Fruit fly (Drosophila melanogaster) whole organism, embryonic: ENCODE measurements around the gene CG42673.
A peak's percentile ranks its signal among the peaks of the same experiment; 100 is the strongest.

ENCODE experiments used
- Blimp-1 ChIP-seq: fragments of 200-800 bp; sonication (Bioruptor generic); optimal IDR thresholded peaks from 3 replicates; lab custom pipeline; 2018; ENCODE audit warnings: missing biosample characterization, missing genetic modification characterization, mild to moderate bottlenecking, moderate library complexity, missing genetic modification reagents
- CG10321 ChIP-seq: fragments of 200-800 bp; sonication (Bioruptor generic); IDR thresholded peaks from 2 replicates; pipeline ENCODE4 v1.3.6; 2022; ENCODE audit warnings: missing biosample characterization, missing genetic modification characterization
- CG1233 ChIP-seq: fragments of 200-800 bp; sonication (Bioruptor generic); optimal IDR thresholded peaks from 4 replicates; lab custom pipeline; 2018; ENCODE audit warnings: missing biosample characterization, mild to moderate bottlenecking, missing genetic modification characterization
- CG12769 ChIP-seq: fragments of 200-800 bp; sonication (Bioruptor generic); optimal IDR thresholded peaks from 2 replicates; lab custom pipeline; 2019; ENCODE audit warnings: missing biosample characterization, mild to moderate bottlenecking, missing genetic modification characterization, moderate library complexity
- CG17361 ChIP-seq: fragments of 200-800 bp; sonication (Bioruptor generic); IDR thresholded peaks from 3 replicates; pipeline ENCODE4 v1.3.6; 2022; ENCODE audit warnings: missing biosample characterization, missing genetic modification characterization
- CG18262 ChIP-seq: fragments of 200-800 bp; optimal IDR thresholded peaks from 3 replicates; lab custom pipeline; 2019; ENCODE audit warnings: missing biosample characterization, mild to moderate bottlenecking, missing genetic modification characterization, moderate library complexity
- CG1832 ChIP-seq: fragments of 200-800 bp; sonication (Bioruptor generic); optimal IDR thresholded peaks from 2 replicates; lab custom pipeline; 2017; ENCODE audit warnings: missing biosample characterization, mild to moderate bottlenecking, missing genetic modification characterization, inconsistent platforms
- CG2712 ChIP-seq: fragments of 200-800 bp; optimal IDR thresholded peaks from 3 replicates; lab custom pipeline; 2019; ENCODE audit warnings: missing biosample characterization, mild to moderate bottlenecking, missing genetic modification characterization, moderate library complexity
- CG2889 ChIP-seq: fragments of 200-800 bp; sonication (Bioruptor generic); IDR thresholded peaks from 3 replicates; pipeline ENCODE4 v1.3.6; 2022; ENCODE audit warnings: missing biosample characterization, missing genetic modification characterization
- CG3163 ChIP-seq: fragments of 200-800 bp; sonication (Bioruptor generic); optimal IDR thresholded peaks from 3 replicates; lab custom pipeline; 2016; ENCODE audit warnings: missing biosample characterization, missing genetic modification characterization
- CG32772 ChIP-seq: fragments of 200-800 bp; sonication (Bioruptor generic); IDR thresholded peaks from 2 replicates; pipeline ENCODE4 v1.3.6; 2022; ENCODE audit warnings: missing biosample characterization, missing genetic modification characterization
- CG7357 ChIP-seq: fragments of 200-800 bp; sonication (Bioruptor generic); IDR thresholded peaks from 3 replicates; pipeline ENCODE4 v1.3.6; 2022; ENCODE audit warnings: missing biosample characterization, missing genetic modification characterization
- CG7786 ChIP-seq: fragments of 200-800 bp; sonication (Bioruptor generic); optimal IDR thresholded peaks from 2 replicates; lab custom pipeline; 2016; ENCODE audit warnings: missing biosample characterization, missing genetic modification characterization
- CG7839 ChIP-seq: fragments of 200-800 bp; sonication (Bioruptor generic); optimal IDR thresholded peaks from 3 replicates; lab custom pipeline; 2018; ENCODE audit warnings: missing biosample characterization, mild to moderate bottlenecking, missing genetic modification characterization, moderate library complexity
- Deaf1 ChIP-seq: fragments of 200-800 bp; optimal IDR thresholded peaks from 3 replicates; lab custom pipeline; 2019; ENCODE audit warnings: missing biosample characterization, mild to moderate bottlenecking, missing genetic modification characterization, moderate library complexity
- Drgx ChIP-seq: fragments of 200-800 bp; sonication (Bioruptor generic); IDR thresholded peaks from 2 replicates; pipeline ENCODE4 v1.3.6; 2022; ENCODE audit warnings: missing biosample characterization, missing genetic modification characterization
- ERR ChIP-seq: fragments of 200-800 bp; sonication (Bioruptor generic); optimal IDR thresholded peaks from 2 replicates; lab custom pipeline; 2016; ENCODE audit warnings: missing biosample characterization, missing genetic modification characterization
- Ets65A ChIP-seq: fragments of 200-800 bp; sonication (Bioruptor generic); peaks from one replicate; lab custom pipeline; 2016; ENCODE audit warnings: missing biosample characterization, missing genetic modification characterization
- HLHmδ ChIP-seq: fragments of 200-800 bp; sonication (Bioruptor generic); optimal IDR thresholded peaks from 2 replicates; lab custom pipeline; 2018; ENCODE audit warnings: missing biosample characterization, mild to moderate bottlenecking, missing genetic modification characterization, moderate library complexity
- Hmx ChIP-seq: fragments of 200-800 bp; sonication (Bioruptor generic); optimal IDR thresholded peaks from 2 replicates; lab custom pipeline; 2016; ENCODE audit warnings: missing biosample characterization, missing genetic modification characterization
- Hr78 ChIP-seq, 2 experiments: fragments of 200-800 bp in 1 of 2; fragments of >200 bp in 1 of 2; sonication (Bioruptor generic) in 1 of 2; optimal IDR thresholded peaks; 2 replicates each; lab custom pipeline; 2017 to 2019; ENCODE audit warnings: missing biosample characterization in 2 of 2, missing genetic modification characterization in 2 of 2, mild to moderate bottlenecking in 1 of 2, moderate library complexity in 1 of 2
- Med ChIP-seq: fragments of 200-800 bp; sonication (Bioruptor generic); peaks from one replicate; lab custom pipeline; 2016; ENCODE audit warnings: missing biosample characterization, missing genetic modification characterization, mild to moderate bottlenecking, inconsistent platforms, moderate library complexity
- Meics ChIP-seq: fragments of 200-800 bp; sonication (Bioruptor generic); optimal IDR thresholded peaks from 2 replicates; lab custom pipeline; 2017; ENCODE audit warnings: missing biosample characterization, mild to moderate bottlenecking, missing genetic modification characterization
- Nf-YC ChIP-seq: fragments of 200-800 bp; optimal IDR thresholded peaks from 3 replicates; lab custom pipeline; 2019; ENCODE audit warnings: missing biosample characterization, mild to moderate bottlenecking, missing genetic modification characterization, moderate library complexity
- Oaz ChIP-seq: fragments of 200-800 bp; sonication (Bioruptor generic); IDR thresholded peaks from 2 replicates; pipeline ENCODE4 v1.3.6; 2022; ENCODE audit warnings: missing biosample characterization, missing genetic modification characterization
- Rx ChIP-seq: fragments of 200-800 bp; sonication (Bioruptor generic); IDR thresholded peaks from 2 replicates; pipeline ENCODE4 v1.3.6; 2022; ENCODE audit warnings: missing biosample characterization, missing genetic modification characterization
- Stat92E ChIP-seq, 3 experiments: fragments of >200 bp in 2 of 3; fragments of 200-800 bp in 1 of 3; sonication (Bioruptor generic) in 1 of 3; optimal IDR thresholded peaks; 2 replicates each; lab custom pipeline; 2017 to 2019; ENCODE audit warnings: missing biosample characterization in 3 of 3, missing genetic modification characterization in 3 of 3, mild to moderate bottlenecking in 1 of 3, moderate library complexity in 1 of 3
- Xrp1 ChIP-seq: fragments of 200-800 bp; sonication (Bioruptor generic); IDR thresholded peaks from 2 replicates; pipeline ENCODE4 v1.3.6; 2022; ENCODE audit warnings: missing biosample characterization, missing genetic modification characterization
- bsh ChIP-seq, 2 experiments: fragments of 200-800 bp; sonication (Bioruptor generic); optimal IDR thresholded peaks; 2 replicates each; lab custom pipeline; 2017 to 2018; ENCODE audit warnings: mild to moderate bottlenecking in 2 of 2, missing biosample characterization in 2 of 2, missing genetic modification characterization in 2 of 2, moderate library complexity in 1 of 2
- chinmo ChIP-seq: fragments of 200-800 bp; sonication (Bioruptor generic); IDR thresholded peaks from 4 replicates; pipeline ENCODE4 v1.3.6; 2022; ENCODE audit warnings: missing biosample characterization, missing genetic modification characterization; ENCODE audit not compliant: partially characterized antibody
- corto ChIP-seq: fragments of 200-800 bp; sonication (Bioruptor generic); optimal IDR thresholded peaks from 2 replicates; lab custom pipeline; 2016; ENCODE audit warnings: missing biosample characterization, mild to moderate bottlenecking, missing genetic modification characterization, moderate library complexity
- gem ChIP-seq: fragments of 200-800 bp; sonication (Bioruptor generic); optimal IDR thresholded peaks from 2 replicates; lab custom pipeline; 2019; ENCODE audit warnings: missing biosample characterization, mild to moderate bottlenecking, missing genetic modification characterization, moderate library complexity
- gsb-n ChIP-seq: fragments of 200-800 bp; sonication (Bioruptor generic); optimal IDR thresholded peaks from 3 replicates; lab custom pipeline; 2018; ENCODE audit warnings: missing biosample characterization, mild to moderate bottlenecking, missing genetic modification characterization
- kni ChIP-seq: fragments of 200-800 bp; sonication (Bioruptor generic); optimal IDR thresholded peaks from 3 replicates; lab custom pipeline; 2017; ENCODE audit warnings: mild to moderate bottlenecking, missing biosample characterization, missing genetic modification reagents, missing genetic modification characterization
- lbe ChIP-seq: fragments of 200-800 bp; sonication (Bioruptor generic); optimal IDR thresholded peaks from 2 replicates; lab custom pipeline; 2016; ENCODE audit warnings: missing biosample characterization, mild to moderate bottlenecking, missing genetic modification characterization
- lmd ChIP-seq: fragments of 200-800 bp; sonication (Bioruptor generic); IDR thresholded peaks from 2 replicates; pipeline ENCODE4 v1.3.6; 2022; ENCODE audit warnings: missing biosample characterization, missing genetic modification characterization
- nom ChIP-seq: fragments of 200-800 bp; sonication (Bioruptor generic); optimal IDR thresholded peaks from 2 replicates; lab custom pipeline; 2017; ENCODE audit warnings: missing biosample characterization, missing genetic modification characterization, mild to moderate bottlenecking, moderate library complexity, missing genetic modification reagents
- oc ChIP-seq: fragments of 200-800 bp; sonication (Bioruptor generic); optimal IDR thresholded peaks from 2 replicates; lab custom pipeline; 2018; ENCODE audit warnings: missing biosample characterization, mild to moderate bottlenecking, missing genetic modification characterization, moderate library complexity
- ro ChIP-seq: fragments of 200-800 bp; sonication (Bioruptor generic); IDR thresholded peaks from 2 replicates; pipeline ENCODE4 v1.3.6; 2022; ENCODE audit warnings: missing biosample characterization, missing genetic modification characterization
- sc ChIP-seq, 3 experiments: fragments of >200 bp in 2 of 3; fragments of 200-800 bp in 1 of 3; sonication (Bioruptor generic) in 1 of 3; optimal IDR thresholded peaks; 2 replicates in 2 of 3; 3 replicates in 1 of 3; lab custom pipeline; 2017; ENCODE audit warnings: mild to moderate bottlenecking in 1 of 3, missing biosample characterization in 1 of 3, missing genetic modification characterization in 1 of 3, missing genetic modification reagents in 1 of 3
- sens ChIP-seq: fragments of 200-800 bp; sonication (Bioruptor generic); peaks from one replicate; lab custom pipeline; 2016; ENCODE audit warnings: missing biosample characterization, missing genetic modification characterization
- sim ChIP-seq: fragments of 200-800 bp; sonication (Bioruptor generic); IDR thresholded peaks from 2 replicates; pipeline ENCODE4 v1.3.6; 2022; ENCODE audit warnings: missing biosample characterization, missing genetic modification characterization
- sqz ChIP-seq: fragments of 200-800 bp; sonication (Bioruptor generic); optimal IDR thresholded peaks from 3 replicates; lab custom pipeline; 2018; ENCODE audit warnings: missing biosample characterization, mild to moderate bottlenecking, missing genetic modification characterization

CG42673 gene

dm6 chr3L:9549690-9550303, 2.8 kb downstream of the CG42673 start:
- TF ChIP-seq Rx: peak; percentile 24; the same call in 1 of the 2 replicates
- no peak for TF ChIP-seq CG2889
- no peak for TF ChIP-seq CG3163 (GFP tag; lab: Kevin White, UChicago)
- no peak for TF ChIP-seq Oaz
- peak in 1 of 3 experiments; percentile 74 for TF ChIP-seq Stat92E (GFP tag; optimal IDR thresholded peaks at IDR 0.05; lab: Kevin White, UChicago)
- TF ChIP-seq Ets65A: peak; percentile 78
- TF ChIP-seq kni (GFP tag; lab: Kevin White, UChicago): peak; percentile 42
- TF ChIP-seq lbe (GFP tag; lab: Kevin White, UChicago): peak; percentile 61
- TF ChIP-seq lmd: peak; percentile 10; the same call in 1 of the 2 replicates
- peak; percentile 14; the same call in 1 of the 2 replicates for TF ChIP-seq CG32772 (GFP tag; lab: Robert Waterston, UW)
- TF ChIP-seq CG7786 (GFP tag; lab: Kevin White, UChicago): no peak
- TF ChIP-seq Deaf1 (tag; lab: Kevin White, UChicago): peak; percentile 14
- no peak for TF ChIP-seq Hmx (GFP tag; lab: Kevin White, UChicago)
- TF ChIP-seq CG2712: peak; percentile 35
- no peak for TF ChIP-seq CG1233
- TF ChIP-seq CG17361 (GFP tag; lab: Robert Waterston, UW): no peak
- TF ChIP-seq sc (optimal IDR thresholded peaks at IDR 0.05; lab: Kevin White, UChicago): no peak
- TF ChIP-seq sc (GFP tag; optimal IDR thresholded peaks at IDR 0.05; lab: Kevin White, UChicago): no peak
- 0 out of 3 replicates have a peak, but pooled peaks have one; percentile 9 for TF ChIP-seq CG7357 (GFP tag; lab: Robert Waterston, UW)
- TF ChIP-seq sens: peak; percentile 73
- peak; percentile 15 for TF ChIP-seq CG18262 (tag; lab: Kevin White, UChicago)
- peak; percentile 61 for TF ChIP-seq nom (GFP tag; lab: Kevin White, UChicago)
- no peak for TF ChIP-seq sim (GFP tag; lab: Robert Waterston, UW)
- no peak for TF ChIP-seq ro
- TF ChIP-seq gem (tag; lab: Kevin White, UChicago): peak; percentile 12
- TF ChIP-seq corto (GFP tag; lab: Kevin White, UChicago): peak; percentile 49
- TF ChIP-seq Drgx (GFP tag; lab: Robert Waterston, UW): peak; percentile 88
- no peak for TF ChIP-seq HLHmδ (GFP tag; lab: Kevin White, UChicago)
- TF ChIP-seq bsh (GFP tag; optimal IDR thresholded peaks at IDR 0.05; lab: Kevin White, UChicago): peak; percentile 5 to 60
- peak; percentile 2 for TF ChIP-seq Blimp-1 (GFP tag; lab: Kevin White, UChicago)
- peak; percentile 52 for TF ChIP-seq Xrp1 (GFP tag; lab: Robert Waterston, UW)
- TF ChIP-seq Med (GFP tag; lab: Kevin White, UChicago): peak; percentile 19
- TF ChIP-seq sqz (GFP tag; lab: Kevin White, UChicago): peak; percentile 47
- no peak for TF ChIP-seq Meics
- 0 out of 4 replicates have a peak, but pooled peaks have one; percentile 30 for TF ChIP-seq chinmo (GFP tag; lab: Robert Waterston, UW)
- TF ChIP-seq, all 482 proteins: peak for 22

DNA sequence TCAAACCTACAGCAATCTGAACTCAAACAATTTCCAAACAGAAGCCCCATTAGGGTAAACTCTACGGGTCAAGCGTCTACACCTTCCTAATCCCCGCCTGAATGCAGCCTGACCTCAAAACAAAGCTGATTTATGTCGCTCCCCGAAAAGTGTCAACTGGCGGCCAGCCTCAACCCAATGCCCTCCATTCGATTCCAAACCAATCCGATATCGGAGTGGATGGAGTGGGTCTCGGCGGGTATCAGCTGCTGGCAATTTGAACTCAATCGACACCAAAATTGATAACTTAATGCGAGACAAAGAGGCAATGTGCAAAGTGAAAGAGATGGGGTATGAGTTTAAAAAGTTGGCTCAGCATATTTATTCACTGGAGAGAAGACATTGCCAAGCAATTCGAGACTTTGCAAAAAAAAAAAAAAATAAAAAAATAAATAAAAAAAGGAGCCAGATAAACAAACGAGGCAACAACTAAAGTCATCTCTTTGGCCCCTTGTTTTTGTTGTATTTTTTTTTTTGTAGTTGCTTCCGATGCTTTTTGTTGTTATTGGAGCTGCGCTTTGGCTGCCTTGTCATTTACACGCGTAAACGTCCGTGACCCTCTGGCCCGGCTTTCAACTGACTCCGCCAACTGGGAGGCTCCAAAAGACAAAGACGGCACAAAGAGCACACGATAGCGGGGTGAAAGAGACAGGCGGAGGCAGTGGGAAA, 4.0 kb downstream of the CG42673 start:
- peak; percentile 27 for TF ChIP-seq CG1832
- TF ChIP-seq CG7839 (tag; lab: Kevin White, UChicago): no peak
- TF ChIP-seq ERR (GFP tag; lab: Kevin White, UChicago): no peak
- TF ChIP-seq Nf-YC: peak; percentile 23
- peak; percentile 71 for TF ChIP-seq oc (tag; lab: Kevin White, UChicago)
- peak; percentile 19 for TF ChIP-seq CG12769
- 0 out of 2 replicates have a peak, but pooled peaks have one; percentile 46 for TF ChIP-seq CG10321 (GFP tag; lab: Robert Waterston, UW)
- peak; percentile 40 for TF ChIP-seq sqz (GFP tag; lab: Kevin White, UChicago)
- TF ChIP-seq nom (GFP tag; lab: Kevin White, UChicago): peak; percentile 86
- no peak for TF ChIP-seq gsb-n (tag; lab: Kevin White, UChicago)
- TF ChIP-seq Med (GFP tag; lab: Kevin White, UChicago): peak; percentile 32
- peak in 1 of 2 experiments; percentile 72 for TF ChIP-seq Hr78 (GFP tag; optimal IDR thresholded peaks at IDR 0.05; lab: Kevin White, UChicago)
